Fruit fly (Drosophila melanogaster) whole organism, wandering third instar larva: Measurements from ENCODE around the gene CG15435.

Source experiments
- Abd-B ChIP-seq: fragments of >200 bp; optimal IDR thresholded peaks from 2 replicates; lab custom pipeline; 2017; ENCODE audit warnings: missing biosample characterization, missing genetic modification characterization
- CG32264 ChIP-seq: fragments of 200-800 bp; sonication (Bioruptor generic); optimal IDR thresholded peaks from 2 replicates; lab custom pipeline; 2016; ENCODE audit warnings: missing biosample characterization, missing genetic modification characterization
- CG9705 ChIP-seq: fragments of 200-800 bp; sonication (Bioruptor generic); optimal IDR thresholded peaks from 2 replicates; lab custom pipeline; 2018; ENCODE audit warnings: missing biosample characterization, mild to moderate bottlenecking, missing genetic modification characterization
- CrebA ChIP-seq: fragments of 200-800 bp; sonication (Bioruptor generic); optimal IDR thresholded peaks from 2 replicates; lab custom pipeline; 2016; ENCODE audit warnings: missing biosample characterization, mild to moderate bottlenecking, missing genetic modification characterization, borderline replicate concordance
- Dif ChIP-seq: fragments of 200-275, 200-300 bp; sonication (Bioruptor generic); optimal IDR thresholded peaks from 2 replicates; lab custom pipeline; 2018; ENCODE audit warnings: missing biosample characterization, missing genetic modification characterization; ENCODE audit not compliant: partially characterized antibody
- GATAd ChIP-seq: sonication (Bioruptor generic); optimal IDR thresholded peaks from 2 replicates; lab custom pipeline; 2016; ENCODE audit warnings: missing biosample characterization, missing genetic modification characterization
- Hnf4 ChIP-seq: fragments of 200-800 bp; sonication (Bioruptor generic); optimal IDR thresholded peaks from 2 replicates; lab custom pipeline; 2016; ENCODE audit warnings: missing biosample characterization, mild to moderate bottlenecking, missing genetic modification characterization
- Hr78 ChIP-seq: fragments of >200 bp; optimal IDR thresholded peaks from 2 replicates; lab custom pipeline; 2017; ENCODE audit warnings: missing biosample characterization, missing genetic modification characterization
- Mio ChIP-seq: sonication (Bioruptor generic); optimal IDR thresholded peaks from 2 replicates; lab custom pipeline; 2016; ENCODE audit warnings: missing biosample characterization, missing genetic modification characterization
- Myc ChIP-seq: fragments of >200 bp; optimal IDR thresholded peaks from 2 replicates; lab custom pipeline; 2017
- N ChIP-seq: fragments of >200 bp; optimal IDR thresholded peaks from 2 replicates; lab custom pipeline; 2018; ENCODE audit warnings: missing biosample characterization, missing external identifiers, missing genetic modification characterization
- OdsH ChIP-seq: fragments of 200-800 bp; sonication (Bioruptor generic); optimal IDR thresholded peaks from 2 replicates; lab custom pipeline; 2016; ENCODE audit warnings: missing biosample characterization, mild to moderate bottlenecking, missing genetic modification characterization
- Rel ChIP-seq, 2 experiments: fragments of 200-800 bp; sonication (Bioruptor generic) in 1 of 2; optimal IDR thresholded peaks; 2 replicates in 1 of 2; 3 replicates in 1 of 2; lab custom pipeline; 2016 to 2019; ENCODE audit warnings: mild to moderate bottlenecking in 2 of 2, missing biosample characterization in 2 of 2, missing genetic modification characterization in 2 of 2, moderate library complexity in 1 of 2
- Sp1 ChIP-seq: fragments of 200-800 bp; sonication (Bioruptor generic); optimal IDR thresholded peaks from 3 replicates; lab custom pipeline; 2019; ENCODE audit warnings: missing biosample characterization, mild to moderate bottlenecking, missing genetic modification characterization, moderate library complexity
- Vsx2 ChIP-seq: fragments of 200-300, 225-300 bp; sonication (Bioruptor generic); optimal IDR thresholded peaks from 2 replicates; lab custom pipeline; 2018; ENCODE audit warnings: missing biosample characterization, missing genetic modification characterization; ENCODE audit not compliant: partially characterized antibody
- dl ChIP-seq, 2 experiments: fragments of 175-275, 200-275 bp in 1 of 2; fragments of 200-275 bp in 1 of 2; sonication (Bioruptor generic); optimal IDR thresholded peaks; lab custom pipeline; 2018; ENCODE audit warnings: mild to moderate bottlenecking in 2 of 2, missing biosample characterization in 2 of 2, missing genetic modification characterization in 2 of 2, moderate library complexity in 2 of 2; ENCODE audit not compliant: partially characterized antibody in 2 of 2, insufficient read depth in 1 of 2
- dsf ChIP-seq: sonication (Bioruptor generic); optimal IDR thresholded peaks from 2 replicates; lab custom pipeline; 2016; ENCODE audit warnings: missing biosample characterization, missing genetic modification characterization, borderline replicate concordance
- ey ChIP-seq: fragments of 200-800 bp; sonication (Bioruptor generic); optimal IDR thresholded peaks from 2 replicates; lab custom pipeline; 2016; ENCODE audit warnings: missing biosample characterization, missing genetic modification characterization
- fru ChIP-seq: fragments of 200-800 bp; sonication (Bioruptor generic); optimal IDR thresholded peaks from 3 replicates; lab custom pipeline; 2016; ENCODE audit warnings: missing biosample characterization, mild to moderate bottlenecking, missing genetic modification characterization
- lola ChIP-seq: fragments of >200 bp; optimal IDR thresholded peaks from 2 replicates; lab custom pipeline; 2017; ENCODE audit warnings: missing biosample characterization, missing genetic modification characterization
- psq ChIP-seq: fragments of 200-800 bp; sonication (Bioruptor generic); optimal IDR thresholded peaks from 3 replicates; lab custom pipeline; 2017; ENCODE audit warnings: missing biosample characterization, mild to moderate bottlenecking, missing genetic modification characterization, moderate library complexity
- rgr ChIP-seq: fragments of 200-800 bp; sonication (Bioruptor generic); optimal IDR thresholded peaks from 3 replicates; lab custom pipeline; 2016; ENCODE audit warnings: missing biosample characterization, mild to moderate bottlenecking, missing genetic modification characterization
- sv ChIP-seq: fragments of 200-800 bp; sonication (Bioruptor generic); optimal IDR thresholded peaks from 3 replicates; lab custom pipeline; 2016; ENCODE audit warnings: missing biosample characterization, missing genetic modification characterization
- tai ChIP-seq: sonication (Bioruptor generic); optimal IDR thresholded peaks from 2 replicates; lab custom pipeline; 2016; ENCODE audit warnings: missing biosample characterization, missing genetic modification characterization
- woc ChIP-seq: sonication (Bioruptor generic); optimal IDR thresholded peaks from 2 replicates; lab custom pipeline; 2016; ENCODE audit warnings: missing biosample characterization, mild to moderate bottlenecking, missing genetic modification characterization

CG15435 gene

DNA sequence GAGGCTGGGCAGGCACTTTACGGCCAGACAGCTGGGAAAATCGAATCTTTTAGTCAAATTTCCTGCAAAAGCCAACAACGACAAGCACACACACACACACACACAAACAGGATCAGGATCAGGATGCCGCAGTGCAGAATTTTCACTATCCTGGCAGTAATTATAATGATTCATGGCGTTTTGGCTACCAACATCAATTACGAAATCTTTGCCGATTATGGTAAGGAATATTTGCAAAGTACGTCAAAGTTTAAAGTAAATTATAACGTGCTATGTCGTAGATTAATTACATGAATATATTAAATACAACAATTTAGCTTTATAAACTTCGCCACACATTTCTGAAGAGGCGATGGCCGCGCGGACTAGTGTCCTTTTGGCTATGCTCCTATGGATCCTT lies 25.9 kb upstream of the CG15435 start, which contains the start of the genes CG34177 and CG34178:
CG34177 (plus strand) TSS at position 301 of the 400 bp plus-strand sequence.
CG34178 (plus strand) TSS at position 301 of the 400 bp plus-strand sequence.
- TF ChIP-seq ey (GFP tag; lab: Kevin White, UChicago): no peak
- TF ChIP-seq Hnf4 (GFP tag; lab: Kevin White, UChicago): no peak
- TF ChIP-seq, all 38 proteins: peak for 0

DNA sequence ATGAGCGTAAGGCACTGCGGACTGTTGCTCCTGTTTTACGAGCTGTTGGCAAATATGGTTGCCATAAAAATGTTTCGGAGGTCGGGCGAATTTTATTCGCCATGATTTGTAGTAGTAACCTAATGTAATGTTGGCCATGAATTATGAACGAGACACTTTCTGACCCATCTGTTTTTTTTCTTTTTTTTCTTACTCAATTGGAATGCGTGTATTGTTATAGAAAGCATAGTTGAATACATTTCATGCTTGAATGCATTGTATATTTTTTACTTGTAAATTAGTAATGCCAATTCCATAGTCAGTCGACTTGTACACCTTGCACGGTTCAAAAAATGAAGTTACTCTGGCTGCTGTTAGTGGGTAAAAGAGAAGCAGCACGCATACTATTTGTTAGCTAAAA lies 22.0 kb upstream of the CG15435 start, which contains the start of gene CG43056:
CG43056 (plus strand) TSS at position 301 of the 400 bp plus-strand sequence.
- TF ChIP-seq OdsH (GFP tag; lab: Kevin White, UChicago): no peak
- TF ChIP-seq Myc: no peak
- TF ChIP-seq GATAd: no peak
- no peak for TF ChIP-seq psq (GFP tag; lab: Kevin White, UChicago)
- no peak for TF ChIP-seq tai (GFP tag; lab: Kevin White, UChicago)
- no peak for TF ChIP-seq Abd-B (GFP tag; lab: Kevin White, UChicago)
- TF ChIP-seq Mio (GFP tag; lab: Kevin White, UChicago): no peak
- no peak for TF ChIP-seq fru (GFP tag; lab: Kevin White, UChicago)
- TF ChIP-seq Dif: no peak
- TF ChIP-seq Rel (GFP tag; optimal IDR thresholded peaks at IDR 0.05; lab: Kevin White, UChicago): no peak
- no peak for TF ChIP-seq Rel (tag; optimal IDR thresholded peaks at IDR 0.05; lab: Kevin White, UChicago)
- no peak for TF ChIP-seq CG32264 (GFP tag; lab: Kevin White, UChicago)
- TF ChIP-seq CrebA (GFP tag; lab: Kevin White, UChicago): no peak
- TF ChIP-seq Hr78 (GFP tag; lab: Kevin White, UChicago): no peak
- TF ChIP-seq sv (GFP tag; lab: Kevin White, UChicago): no peak
- no peak for TF ChIP-seq Hnf4 (GFP tag; lab: Kevin White, UChicago)
- no peak for TF ChIP-seq N (GFP tag; lab: Kevin White, UChicago)
- TF ChIP-seq lola (GFP tag; lab: Kevin White, UChicago): no peak
- TF ChIP-seq rgr (GFP tag; lab: Kevin White, UChicago): no peak
- TF ChIP-seq Sp1: no peak
- no peak for TF ChIP-seq CG9705

DNA sequence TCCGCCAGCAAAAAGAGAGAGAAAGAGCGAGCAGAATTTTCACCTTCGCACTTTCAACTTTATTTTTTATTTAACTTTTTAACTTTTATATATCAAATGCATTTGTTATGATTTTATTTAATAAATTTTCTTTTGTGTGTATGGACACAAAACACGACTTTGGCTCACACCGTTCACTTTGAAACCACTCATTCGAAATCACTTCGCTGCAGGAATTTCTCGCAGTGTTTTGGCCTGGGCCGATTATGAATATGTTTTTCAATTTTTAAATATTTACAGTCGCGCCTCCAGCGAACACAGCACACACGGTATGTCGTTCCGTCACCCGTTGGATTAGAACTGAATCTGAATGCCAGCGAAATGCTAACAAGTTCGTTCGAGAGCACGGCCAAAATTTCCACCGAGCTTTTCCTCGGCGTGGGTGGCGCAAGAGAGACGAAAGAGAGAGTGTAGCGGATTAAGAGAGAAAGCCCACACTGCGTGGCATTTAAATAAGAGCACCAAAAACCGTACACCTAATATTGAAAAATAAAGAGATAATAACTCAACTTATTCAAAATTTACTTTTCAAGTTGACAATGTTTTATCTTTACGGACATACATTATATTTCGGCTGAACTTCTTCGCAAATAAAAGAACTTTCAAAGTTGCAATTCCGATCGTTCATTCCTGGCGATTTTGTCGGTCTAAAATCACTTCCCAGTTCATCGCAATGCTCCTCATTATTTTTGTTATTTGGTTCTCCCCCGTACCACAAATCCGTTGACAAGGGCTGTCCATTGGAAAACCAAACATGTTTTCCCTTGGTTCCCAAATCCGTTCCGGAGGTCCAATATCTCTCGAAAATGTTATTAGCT lies 18.4 kb upstream of the CG15435 start, which contains the start of gene CG15431:
CG15431 (minus strand) TSS at position 402 of the 857 bp plus-strand sequence.
- TF ChIP-seq Vsx2 (GFP tag; lab: Kevin White, UChicago) (no peak), lola (GFP tag; lab: Kevin White, UChicago) (no peak), dsf (GFP tag; lab: Kevin White, UChicago) (no peak)

DNA sequence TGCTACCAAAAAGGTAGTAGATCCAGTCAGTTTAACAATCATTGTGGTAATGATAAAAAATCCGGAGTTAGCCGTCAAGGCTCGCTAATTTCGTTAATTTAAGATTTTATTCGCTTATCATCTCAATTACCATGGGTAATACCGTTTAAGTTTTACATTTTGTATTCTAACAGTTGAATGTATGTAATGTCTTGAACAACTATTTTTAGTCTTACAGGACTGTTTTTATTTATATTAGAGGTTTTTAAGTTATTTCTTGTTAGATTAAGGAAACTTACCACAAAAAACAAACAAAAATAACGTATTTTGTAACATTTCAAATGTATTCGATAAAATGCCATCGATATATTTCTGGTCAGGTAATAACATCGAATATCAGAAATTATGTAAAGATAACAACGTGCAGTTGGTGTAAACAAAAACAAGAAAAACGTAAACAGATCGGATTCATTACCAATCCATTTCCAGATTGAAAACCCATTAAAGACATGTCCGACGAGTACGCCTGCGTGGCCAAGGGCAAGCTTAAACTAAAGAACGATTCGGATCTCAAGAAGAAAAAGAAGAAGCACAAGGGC lies 17.4 kb upstream of the CG15435 start, which contains the start of the genes Sfp24F and CG15432:
Sfp24F (minus strand) TSS at position 51 of the 578 bp plus-strand sequence.
CG15432 (plus strand) TSS at position 311 of the 578 bp plus-strand sequence.
- no peak for TF ChIP-seq fru (GFP tag; lab: Kevin White, UChicago)

DNA sequence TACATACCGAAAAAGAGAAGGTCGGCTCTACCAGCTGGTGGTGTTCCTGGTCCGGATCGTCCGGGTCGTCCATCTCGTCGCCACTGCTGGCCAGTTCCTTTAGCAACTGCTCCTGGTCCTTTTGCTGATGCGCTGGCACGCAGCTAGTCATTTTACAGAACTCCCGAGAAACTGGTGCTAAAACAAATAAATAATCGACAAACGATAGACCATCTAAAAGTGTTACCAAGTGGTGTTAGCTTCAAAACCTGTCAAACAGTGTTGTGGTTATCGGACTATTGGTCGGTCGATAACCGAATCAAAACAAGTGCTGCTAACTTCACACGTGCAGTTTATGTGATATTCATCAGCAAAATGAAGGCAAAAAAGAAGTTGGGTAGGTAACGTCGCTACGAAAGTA lies 15.1 kb upstream of the CG15435 start, which contains the start of the genes morgue and Elp3:
morgue (minus strand) TSS at position 224 of the 400 bp plus-strand sequence.
Elp3 (plus strand) TSS at position 276 of the 400 bp plus-strand sequence.
- TF ChIP-seq tai (GFP tag; lab: Kevin White, UChicago): no peak
- TF ChIP-seq woc (GFP tag; lab: Kevin White, UChicago): no peak
- TF ChIP-seq dl (GFP tag; optimal IDR thresholded peaks at IDR 0.05; lab: Kevin White, UChicago; ENCODE audit: insufficient read depth in 1 of 2, partially characterized antibody in 2 of 2): no peak
- no peak for TF ChIP-seq Mio (GFP tag; lab: Kevin White, UChicago)
- peak; percentile 34 for TF ChIP-seq Myc
- TF ChIP-seq ey (GFP tag; lab: Kevin White, UChicago): no peak
- TF ChIP-seq CG32264 (GFP tag; lab: Kevin White, UChicago): no peak
- TF ChIP-seq OdsH (GFP tag; lab: Kevin White, UChicago): no peak
- no peak for TF ChIP-seq dsf (GFP tag; lab: Kevin White, UChicago)
